Fruit fly (Drosophila melanogaster) whole organism, embryonic: ENCODE measurements around the gene CG9171.

Source experiments
- B-H2 ChIP-seq: fragments of 200-800 bp; sonication (Bioruptor generic); optimal IDR thresholded peaks from 2 replicates; lab custom pipeline; 2018; ENCODE audit warnings: missing biosample characterization, mild to moderate bottlenecking, missing genetic modification characterization
- CG11504 ChIP-seq: fragments of 200-800 bp; sonication (Bioruptor generic); optimal IDR thresholded peaks from 3 replicates; lab custom pipeline; 2019; ENCODE audit warnings: missing biosample characterization, mild to moderate bottlenecking, missing genetic modification characterization, moderate library complexity
- CG12071 ChIP-seq: fragments of 200-800 bp; sonication (Bioruptor generic); optimal IDR thresholded peaks from 3 replicates; lab custom pipeline; 2018; ENCODE audit warnings: missing biosample characterization, mild to moderate bottlenecking, missing genetic modification characterization
- CG14014 ChIP-seq: fragments of 200-800 bp; sonication (Bioruptor generic); IDR thresholded peaks from 2 replicates; pipeline ENCODE4 v1.3.6; 2022; ENCODE audit warnings: missing biosample characterization, missing genetic modification characterization
- CG14050 ChIP-seq: fragments of 200-800 bp; sonication (Bioruptor generic); IDR thresholded peaks from 3 replicates; pipeline ENCODE4 v1.3.6; 2022; ENCODE audit warnings: missing biosample characterization, missing genetic modification characterization
- CG15269 ChIP-seq: fragments of 200-800 bp; sonication (Bioruptor generic); optimal IDR thresholded peaks from 2 replicates; lab custom pipeline; 2018; ENCODE audit warnings: missing biosample characterization, mild to moderate bottlenecking, missing genetic modification characterization, moderate library complexity
- CG15514 ChIP-seq: fragments of 200-800 bp; sonication (Bioruptor generic); optimal IDR thresholded peaks from 3 replicates; lab custom pipeline; 2017; ENCODE audit warnings: missing biosample characterization, missing genetic modification characterization, mild to moderate bottlenecking, moderate library complexity, missing genetic modification reagents
- CG1603 ChIP-seq: fragments of 200-800 bp; sonication (Bioruptor generic); optimal IDR thresholded peaks from 2 replicates; lab custom pipeline; 2019; ENCODE audit warnings: missing biosample characterization, mild to moderate bottlenecking, missing genetic modification characterization, moderate library complexity
- CG16813 ChIP-seq: fragments of 200-800 bp; sonication (Bioruptor generic); IDR thresholded peaks from 3 replicates; pipeline ENCODE4 v1.3.6; 2022; ENCODE audit warnings: missing biosample characterization, missing genetic modification characterization; ENCODE audit not compliant: partially characterized antibody
- CG17361 ChIP-seq: fragments of 200-800 bp; sonication (Bioruptor generic); IDR thresholded peaks from 3 replicates; pipeline ENCODE4 v1.3.6; 2022; ENCODE audit warnings: missing biosample characterization, missing genetic modification characterization
- CG2678 ChIP-seq: fragments of 200-800 bp; sonication (Bioruptor generic); optimal IDR thresholded peaks from 3 replicates; lab custom pipeline; 2019; ENCODE audit warnings: missing biosample characterization, mild to moderate bottlenecking, missing genetic modification characterization, moderate library complexity
- CG2875 ChIP-seq: fragments of 200-800 bp; sonication (Bioruptor generic); optimal IDR thresholded peaks from 2 replicates; lab custom pipeline; 2017; ENCODE audit warnings: missing biosample characterization, mild to moderate bottlenecking, missing genetic modification characterization, missing genetic modification reagents
- CG3281 ChIP-seq: fragments of 200-800 bp; sonication (Bioruptor generic); optimal IDR thresholded peaks from 3 replicates; lab custom pipeline; 2017; ENCODE audit warnings: missing biosample characterization, mild to moderate bottlenecking, missing genetic modification characterization
- CG7372 ChIP-seq: fragments of 200-800 bp; sonication (Bioruptor generic); IDR thresholded peaks from 2 replicates; pipeline ENCODE4 v1.3.6; 2022; ENCODE audit warnings: missing biosample characterization, missing genetic modification characterization
- CG7839 ChIP-seq: fragments of 200-800 bp; sonication (Bioruptor generic); optimal IDR thresholded peaks from 3 replicates; lab custom pipeline; 2018; ENCODE audit warnings: missing biosample characterization, mild to moderate bottlenecking, missing genetic modification characterization, moderate library complexity
- CG8290 ChIP-seq, 3 experiments: fragments of 200-800 bp; sonication (Bioruptor generic); optimal IDR thresholded peaks; 2 replicates each; lab custom pipeline; 2016 to 2019; ENCODE audit warnings: missing biosample characterization in 3 of 3, missing genetic modification characterization in 3 of 3, mild to moderate bottlenecking in 2 of 3, moderate library complexity in 1 of 3
- CG9609 ChIP-seq: fragments of 200-800 bp; sonication (Bioruptor generic); optimal IDR thresholded peaks from 3 replicates; lab custom pipeline; 2016; ENCODE audit warnings: missing biosample characterization, missing genetic modification characterization
- CG9727 ChIP-seq: fragments of 200-800 bp; sonication (Bioruptor generic); optimal IDR thresholded peaks from 3 replicates; lab custom pipeline; 2017; ENCODE audit warnings: missing biosample characterization, mild to moderate bottlenecking, missing genetic modification characterization
- Chrac-16 ChIP-seq: fragments of 200-800 bp; sonication (Bioruptor generic); optimal IDR thresholded peaks from 3 replicates; lab custom pipeline; 2016; ENCODE audit warnings: missing biosample characterization, missing genetic modification characterization
- HLH4C ChIP-seq: fragments of 200-800 bp; sonication (Bioruptor generic); IDR thresholded peaks from 3 replicates; pipeline ENCODE4 v1.3.6; 2022; ENCODE audit warnings: missing biosample characterization, missing genetic modification characterization; ENCODE audit not compliant: partially characterized antibody
- Hmr ChIP-seq: fragments of 200-800 bp; sonication (Bioruptor generic); optimal IDR thresholded peaks from 3 replicates; lab custom pipeline; 2017; ENCODE audit warnings: mild to moderate bottlenecking, missing biosample characterization, missing genetic modification reagents, missing genetic modification characterization
- Meics ChIP-seq: fragments of 200-800 bp; sonication (Bioruptor generic); optimal IDR thresholded peaks from 2 replicates; lab custom pipeline; 2017; ENCODE audit warnings: missing biosample characterization, mild to moderate bottlenecking, missing genetic modification characterization
- PHDP ChIP-seq: fragments of 200-800 bp; sonication (Bioruptor generic); optimal IDR thresholded peaks from 3 replicates; lab custom pipeline; 2018; ENCODE audit warnings: missing biosample characterization, mild to moderate bottlenecking, missing genetic modification characterization, moderate library complexity
- Pdp1 ChIP-seq, 2 experiments: fragments of 200-800 bp; sonication (Bioruptor generic); optimal IDR thresholded peaks; 3 replicates each; lab custom pipeline; 2016; ENCODE audit warnings: missing biosample characterization in 2 of 2, missing genetic modification characterization in 2 of 2, mild to moderate bottlenecking in 1 of 2, moderate library complexity in 1 of 2
- Xrp1 ChIP-seq: fragments of 200-800 bp; sonication (Bioruptor generic); IDR thresholded peaks from 2 replicates; pipeline ENCODE4 v1.3.6; 2022; ENCODE audit warnings: missing biosample characterization, missing genetic modification characterization
- abd-A ChIP-seq: fragments of 200-800 bp; sonication (Bioruptor generic); optimal IDR thresholded peaks from 3 replicates; lab custom pipeline; 2019; ENCODE audit warnings: missing biosample characterization, mild to moderate bottlenecking, missing genetic modification characterization, moderate library complexity
- bbx ChIP-seq: fragments of 200-800 bp; sonication (Bioruptor generic); IDR thresholded peaks from 2 replicates; pipeline ENCODE4 v1.3.6; 2022; ENCODE audit warnings: missing biosample characterization, missing genetic modification characterization; ENCODE audit not compliant: partially characterized antibody
- gcm ChIP-seq: fragments of 200-800 bp; sonication (Bioruptor generic); optimal IDR thresholded peaks from 2 replicates; lab custom pipeline; 2019; ENCODE audit warnings: missing biosample characterization, mild to moderate bottlenecking, missing genetic modification characterization, moderate library complexity
- gem ChIP-seq: fragments of 200-800 bp; sonication (Bioruptor generic); optimal IDR thresholded peaks from 2 replicates; lab custom pipeline; 2019; ENCODE audit warnings: missing biosample characterization, mild to moderate bottlenecking, missing genetic modification characterization, moderate library complexity
- grau ChIP-seq: fragments of 200-800 bp; optimal IDR thresholded peaks from 3 replicates; lab custom pipeline; 2019; ENCODE audit warnings: missing biosample characterization, mild to moderate bottlenecking, missing genetic modification characterization, moderate library complexity
- hb ChIP-seq: fragments of 200-800 bp; sonication (Bioruptor generic); IDR thresholded peaks from 3 replicates; pipeline ENCODE4 v1.3.6; 2022; ENCODE audit warnings: missing biosample characterization, missing genetic modification characterization; ENCODE audit not compliant: partially characterized antibody
- inv ChIP-seq: fragments of 200-800 bp; sonication (Bioruptor generic); IDR thresholded peaks from 2 replicates; pipeline ENCODE4 v1.3.6; 2022; ENCODE audit warnings: missing biosample characterization, missing genetic modification characterization; ENCODE audit not compliant: partially characterized antibody
- lab ChIP-seq: fragments of 200-800 bp; sonication (Bioruptor generic); optimal IDR thresholded peaks from 3 replicates; lab custom pipeline; 2017; ENCODE audit warnings: missing biosample characterization, missing genetic modification characterization, mild to moderate bottlenecking, moderate library complexity, missing genetic modification reagents
- lmd ChIP-seq: fragments of 200-800 bp; sonication (Bioruptor generic); IDR thresholded peaks from 2 replicates; pipeline ENCODE4 v1.3.6; 2022; ENCODE audit warnings: missing biosample characterization, missing genetic modification characterization
- mld ChIP-seq: fragments of 200-800 bp; sonication (Bioruptor generic); IDR thresholded peaks from 3 replicates; pipeline ENCODE4 v1.3.6; 2022; ENCODE audit warnings: missing biosample characterization, missing genetic modification characterization; ENCODE audit not compliant: partially characterized antibody
- nau ChIP-seq: fragments of 200-800 bp; sonication (Bioruptor generic); optimal IDR thresholded peaks from 3 replicates; lab custom pipeline; 2017; ENCODE audit warnings: missing biosample characterization, mild to moderate bottlenecking, missing genetic modification characterization, missing genetic modification reagents
- nerfin-2 ChIP-seq: fragments of 200-800 bp; sonication (Bioruptor generic); IDR thresholded peaks from 2 replicates; pipeline ENCODE4 v1.3.6; 2022; ENCODE audit warnings: missing biosample characterization, missing genetic modification characterization; ENCODE audit not compliant: partially characterized antibody
- oc ChIP-seq: fragments of 200-800 bp; sonication (Bioruptor generic); optimal IDR thresholded peaks from 2 replicates; lab custom pipeline; 2018; ENCODE audit warnings: missing biosample characterization, mild to moderate bottlenecking, missing genetic modification characterization, moderate library complexity
- otp ChIP-seq: fragments of 200-800 bp; sonication (Bioruptor generic); IDR thresholded peaks from 3 replicates; pipeline ENCODE4, ENCODE4 v1.3.6; 2022; ENCODE audit warnings: missing biosample characterization, missing genetic modification characterization
- pan ChIP-seq, 4 experiments: fragments of >200 bp in 3 of 4; fragments of 200-800 bp in 1 of 4; sonication (Bioruptor generic) in 1 of 4; optimal IDR thresholded peaks in 3 of 4; IDR thresholded peaks in 1 of 4; 2 replicates each; pipeline versions ENCODE4 v1.3.6 to Lab custom; 2017 to 2022; ENCODE audit warnings: missing biosample characterization in 2 of 4, missing genetic modification characterization in 2 of 4, mixed read lengths in 1 of 4
- pho ChIP-seq: fragments of 200-800 bp; sonication (Bioruptor generic); optimal IDR thresholded peaks from 2 replicates; lab custom pipeline; 2016; ENCODE audit warnings: missing biosample characterization, missing genetic modification characterization
- prd ChIP-seq, 3 experiments: fragments of >200 bp in 2 of 3; fragments of 200-800 bp in 1 of 3; sonication (Bioruptor generic) in 1 of 3; optimal IDR thresholded peaks in 2 of 3; IDR thresholded peaks in 1 of 3; 2 replicates in 2 of 3; 3 replicates in 1 of 3; pipeline versions ENCODE4 v1.3.6 to Lab custom; 2017 to 2022; ENCODE audit warnings: missing biosample characterization in 1 of 3, missing genetic modification characterization in 1 of 3
- ranshi ChIP-seq: fragments of 200-800 bp; sonication (Bioruptor generic); IDR thresholded peaks from 2 replicates; pipeline ENCODE4 v1.3.6; 2022; ENCODE audit warnings: missing biosample characterization, missing genetic modification characterization
- row ChIP-seq: fragments of 200-800 bp; sonication (Bioruptor generic); IDR thresholded peaks from 3 replicates; pipeline ENCODE4 v1.3.6; 2022; ENCODE audit warnings: missing biosample characterization, missing genetic modification characterization
- salm ChIP-seq: fragments of 200-800 bp; sonication (Bioruptor generic); optimal IDR thresholded peaks from 2 replicates; lab custom pipeline; 2018; ENCODE audit warnings: missing biosample characterization, mild to moderate bottlenecking, missing genetic modification characterization
- sob ChIP-seq: fragments of 200-800 bp; sonication (Bioruptor generic); IDR thresholded peaks from 2 replicates; pipeline ENCODE4 v1.3.6; 2022; ENCODE audit warnings: missing biosample characterization, missing genetic modification characterization

CG9171 gene

DNA sequence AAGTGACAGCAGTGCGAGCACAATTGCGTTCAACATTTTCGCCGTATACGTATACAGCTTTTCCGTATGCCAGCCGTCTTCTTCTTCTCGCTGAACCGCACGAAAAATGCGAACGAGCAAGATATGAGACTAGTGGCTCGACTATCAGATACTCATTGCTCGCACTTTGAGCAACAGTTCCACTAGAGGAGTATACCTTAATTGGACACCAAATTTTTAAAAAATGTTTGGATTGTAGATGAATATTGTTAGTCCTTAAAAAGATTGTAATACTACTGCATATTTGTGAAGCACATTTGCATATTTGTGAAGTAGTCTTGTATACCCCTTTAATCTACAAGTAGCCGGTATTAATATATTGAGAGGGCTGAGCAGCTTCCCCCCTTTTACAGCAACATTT lies 21.9 kb downstream of the CG9171 start (continued):
- 0 out of 2 replicates have a peak, but pooled peaks have one; percentile 30 for TF ChIP-seq CG14014
- peak; percentile 23 for TF ChIP-seq CG9727 (GFP tag; lab: Kevin White, UChicago)
- TF ChIP-seq HLH4C (GFP tag; lab: Robert Waterston, UW): peak; percentile 84
- no peak for TF ChIP-seq CG14050 (GFP tag; lab: Robert Waterston, UW)
- TF ChIP-seq bbx (GFP tag; lab: Robert Waterston, UW): peak; percentile 19; the same call in 1 of the 2 replicates
- no peak for TF ChIP-seq nau (GFP tag; lab: Kevin White, UChicago)
- TF ChIP-seq prd (optimal IDR thresholded peaks at IDR 0.05; lab: Kevin White, UChicago): no peak
- TF ChIP-seq prd (GFP tag; IDR thresholded peaks at IDR 0.05; lab: Robert Waterston, UW): peak; percentile 50; the same call in 2 of the 3 replicates
- TF ChIP-seq ranshi (GFP tag; lab: Robert Waterston, UW): no peak
- TF ChIP-seq pan (optimal IDR thresholded peaks at IDR 0.05; lab: Kevin White, UChicago): no peak
- TF ChIP-seq pan (GFP tag; optimal IDR thresholded peaks at IDR 0.05 in 1 of 2, IDR thresholded peaks at IDR 0.05 in 1 of 2): peak in 1 of 2 experiments; percentile 28
- TF ChIP-seq salm: no peak
- TF ChIP-seq Chrac-16 (GFP tag; lab: Kevin White, UChicago): no peak
- TF ChIP-seq CG1603: peak; percentile 16
- peak; percentile 19 for TF ChIP-seq PHDP (tag; lab: Kevin White, UChicago)
- peak; percentile 50 for TF ChIP-seq CG2678
- TF ChIP-seq Xrp1 (GFP tag; lab: Robert Waterston, UW): peak; percentile 41; the same call in 1 of the 2 replicates
- peak; percentile 54 for TF ChIP-seq Hmr (GFP tag; lab: Kevin White, UChicago)
- TF ChIP-seq row (GFP tag; lab: Robert Waterston, UW): peak; percentile 63; the same call in 2 of the 3 replicates
- peak; percentile 5 for TF ChIP-seq abd-A (tag; lab: Kevin White, UChicago)
- no peak for TF ChIP-seq CG2875 (GFP tag; lab: Kevin White, UChicago)
- TF ChIP-seq CG17361 (GFP tag; lab: Robert Waterston, UW): 0 out of 3 replicates have a peak, but pooled peaks have one; percentile 25
- TF ChIP-seq pho (GFP tag; lab: Kevin White, UChicago): no peak
- peak; percentile 69; the same call in 1 of the 3 replicates for TF ChIP-seq hb (GFP tag; lab: Robert Waterston, UW)
- TF ChIP-seq CG12071 (GFP tag; lab: Kevin White, UChicago): peak; percentile 20
- peak; percentile 40 for TF ChIP-seq grau (tag; lab: Kevin White, UChicago)
- TF ChIP-seq nerfin-2: peak; percentile 68
- peak in 1 of 2 experiments; percentile 8 for TF ChIP-seq Pdp1 (GFP tag; optimal IDR thresholded peaks at IDR 0.05; lab: Kevin White, UChicago)
- peak; percentile 44 for TF ChIP-seq Meics (GFP tag; lab: Kevin White, UChicago)
- no peak for TF ChIP-seq otp (GFP tag; lab: Robert Waterston, UW)
- no peak for TF ChIP-seq CG8290 (GFP tag; optimal IDR thresholded peaks at IDR 0.05; lab: Kevin White, UChicago)
- peak in 1 of 2 experiments; percentile 21 for TF ChIP-seq CG8290 (tag; optimal IDR thresholded peaks at IDR 0.05; lab: Kevin White, UChicago)
- TF ChIP-seq CG3281 (GFP tag; lab: Kevin White, UChicago): peak; percentile 5
- peak; percentile 51 for TF ChIP-seq CG11504 (tag; lab: Kevin White, UChicago)
- TF ChIP-seq B-H2 (GFP tag; lab: Kevin White, UChicago): no peak
- peak; percentile 33; the same call in 1 of the 2 replicates for TF ChIP-seq inv (GFP tag; lab: Robert Waterston, UW)
- peak; percentile 60 for TF ChIP-seq CG16813
- peak; percentile 40; the same call in 1 of the 2 replicates for TF ChIP-seq lmd (GFP tag; lab: Robert Waterston, UW)
- peak; percentile 63 for TF ChIP-seq lab
- TF ChIP-seq oc (tag; lab: Kevin White, UChicago): no peak
- TF ChIP-seq gem (tag; lab: Kevin White, UChicago): peak; percentile 41
- TF ChIP-seq mld (GFP tag; lab: Robert Waterston, UW): peak; percentile 49; the same call in 2 of the 3 replicates
- no peak for TF ChIP-seq gcm (GFP tag; lab: Kevin White, UChicago)
- TF ChIP-seq CG7372: no peak
- TF ChIP-seq sob (GFP tag; lab: Robert Waterston, UW): 0 out of 2 replicates have a peak, but pooled peaks have one; percentile 20
- TF ChIP-seq CG15514: peak; percentile 8
- peak; percentile 28 for TF ChIP-seq CG15269 (tag; lab: Kevin White, UChicago)
- peak; percentile 50 for TF ChIP-seq CG7839
- peak; percentile 6 for TF ChIP-seq CG9609
